Fruit fly (Drosophila melanogaster): ENCODE results near the gene CG14115.

DNA sequence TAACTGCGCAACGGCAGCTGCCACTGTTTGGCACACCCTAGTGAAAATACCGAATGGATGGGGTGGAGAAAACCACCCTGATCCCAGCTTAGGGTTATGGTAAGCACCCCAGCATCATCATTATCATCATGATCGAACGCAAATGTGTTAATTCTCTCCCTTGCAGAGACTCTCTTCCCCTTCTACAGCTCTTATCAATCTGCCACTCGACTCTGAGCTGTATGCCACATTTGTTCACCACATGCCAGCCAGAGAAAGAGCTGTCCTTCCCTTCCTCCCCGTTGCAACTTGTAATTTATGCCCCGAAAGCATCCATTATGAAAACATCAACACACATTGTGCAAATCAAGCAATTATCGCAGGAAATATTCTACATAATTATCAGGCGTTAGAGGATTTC is 23.3 kb upstream of the CG14115 start:
- TF ChIP-seq toe (GFP tag; optimal IDR thresholded peaks at IDR 0.05) (no peak), CG1620 (GFP tag; optimal IDR thresholded peaks at IDR 0.05) (no peak), Crg-1 (GFP tag; optimal IDR thresholded peaks at IDR 0.05) (no peak), CG7101 (tag; optimal IDR thresholded peaks at IDR 0.05) (no peak), kay (GFP tag; ENCODE audit: borderline replicate concordance) (no peak), CG7045 (GFP tag; optimal IDR thresholded peaks at IDR 0.05) (no peak), ovo (GFP tag; optimal IDR thresholded peaks at IDR 0.05) (no peak), cnc (optimal IDR thresholded peaks at IDR 0.05) (no peak), cic (GFP tag; optimal IDR thresholded peaks at IDR 0.05) (no peak), pad (GFP tag; optimal IDR thresholded peaks at IDR 0.05) (no peak), bab1 (GFP tag; optimal IDR thresholded peaks at IDR 0.05) (no peak), Hr96 (GFP tag; optimal IDR thresholded peaks at IDR 0.05) (no peak)

Data from whole organism, adult.